Worm (Caenorhabditis elegans): ENCODE data around the gene hda-1.

Gene hda-1

DNA sequence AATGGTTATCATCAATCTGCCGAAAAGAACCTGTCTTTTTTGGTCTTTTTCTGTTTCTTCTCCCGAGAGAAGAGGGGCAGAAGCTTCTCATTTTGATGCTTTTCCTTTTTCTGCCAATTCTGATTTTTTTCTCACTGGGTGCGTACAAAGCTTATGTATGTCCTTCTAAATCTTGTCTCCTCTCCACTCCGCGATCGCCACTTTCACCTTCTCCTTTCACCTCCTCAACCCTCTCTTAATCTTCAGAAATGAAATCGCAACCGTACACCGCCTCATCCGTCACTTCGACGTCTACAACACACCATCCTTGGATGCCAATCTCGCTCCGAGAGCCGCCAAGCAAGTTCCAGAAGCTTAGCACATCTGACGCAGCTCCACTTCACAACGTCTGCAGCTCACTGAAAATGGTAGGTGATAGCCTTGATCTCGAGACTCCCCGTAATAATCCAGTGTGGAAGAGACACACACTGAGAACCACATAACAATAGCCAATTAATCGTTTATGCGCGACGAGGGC is 17.1 kb upstream of the hda-1 start, which contains the start of gene R02D5.1:
Gene R02D5.1 (plus strand): TSS at position 245 of the 517 bp plus-strand sequence.
- no peak for TF ChIP-seq pqm-1 (tag; optimal IDR thresholded peaks at IDR 0.05)
- no peak for TF ChIP-seq fos-1 (tag; optimal IDR thresholded peaks at IDR 0.05)
- no peak for TF ChIP-seq mdl-1 (tag; optimal IDR thresholded peaks at IDR 0.05)
- TF ChIP-seq ztf-11 (tag; optimal IDR thresholded peaks at IDR 0.05): no peak
- no peak for TF ChIP-seq nhr-43 (tag; optimal IDR thresholded peaks at IDR 0.05; ENCODE audit: poor library complexity, severe bottlenecking)
- no peak for TF ChIP-seq lsy-12 (tag; optimal IDR thresholded peaks at IDR 0.05)
- TF ChIP-seq snpc-4 (tag; optimal IDR thresholded peaks at IDR 0.05): no peak
- no peak for TF ChIP-seq daf-12 (tag; optimal IDR thresholded peaks at IDR 0.05)
- TF ChIP-seq elt-2 (tag; optimal IDR thresholded peaks at IDR 0.05): no peak
- no peak for TF ChIP-seq nhr-76 (tag; optimal IDR thresholded peaks at IDR 0.05)
- no peak for TF ChIP-seq nhr-11 (tag; optimal IDR thresholded peaks at IDR 0.05)
- no peak for TF ChIP-seq ztf-4 (tag; optimal IDR thresholded peaks at IDR 0.05)
- no peak for TF ChIP-seq mml-1 (tag; optimal IDR thresholded peaks at IDR 0.05)
- no peak for TF ChIP-seq fkh-2 (tag; optimal IDR thresholded peaks at IDR 0.05)
- TF ChIP-seq ceh-82 (tag; optimal IDR thresholded peaks at IDR 0.05): no peak

DNA sequence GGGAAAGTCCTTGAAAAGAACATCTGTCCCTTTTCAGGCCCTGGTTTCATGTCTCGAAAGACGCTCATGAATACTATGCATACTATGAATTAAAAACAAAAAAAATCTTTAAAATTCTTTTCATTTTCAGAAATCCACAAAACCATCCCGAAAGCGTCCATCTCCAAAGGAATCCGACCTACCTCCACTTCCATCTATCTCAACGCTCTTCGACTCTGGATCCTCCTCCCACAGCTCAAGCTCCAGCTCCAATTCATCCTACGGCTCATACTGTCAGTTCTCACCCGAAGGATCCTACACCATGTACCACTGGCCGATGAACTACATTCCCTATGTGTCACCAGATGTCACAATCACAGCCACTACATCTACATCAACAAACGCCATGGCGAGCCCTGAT is 16.6 kb upstream of the hda-1 start:
- TF ChIP-seq elt-3 (tag; optimal IDR thresholded peaks at IDR 0.05): no peak
- no peak for TF ChIP-seq aly-2 (tag; optimal IDR thresholded peaks at IDR 0.05)
- no peak for TF ChIP-seq sea-2 (GFP tag; optimal IDR thresholded peaks at IDR 0.05)
- TF ChIP-seq ama-1 (optimal IDR thresholded peaks at IDR 0.05): no peak
- no peak for TF ChIP-seq fkh-10 (GFP tag; optimal IDR thresholded peaks at IDR 0.05)
- no peak for TF ChIP-seq ceh-28 (tag; optimal IDR thresholded peaks at IDR 0.05)
- TF ChIP-seq unc-39 (tag; optimal IDR thresholded peaks at IDR 0.05): no peak
- TF ChIP-seq nhr-11 (tag; optimal IDR thresholded peaks at IDR 0.05): no peak
- TF ChIP-seq lin-39 (tag; optimal IDR thresholded peaks at IDR 0.05): no peak

DNA sequence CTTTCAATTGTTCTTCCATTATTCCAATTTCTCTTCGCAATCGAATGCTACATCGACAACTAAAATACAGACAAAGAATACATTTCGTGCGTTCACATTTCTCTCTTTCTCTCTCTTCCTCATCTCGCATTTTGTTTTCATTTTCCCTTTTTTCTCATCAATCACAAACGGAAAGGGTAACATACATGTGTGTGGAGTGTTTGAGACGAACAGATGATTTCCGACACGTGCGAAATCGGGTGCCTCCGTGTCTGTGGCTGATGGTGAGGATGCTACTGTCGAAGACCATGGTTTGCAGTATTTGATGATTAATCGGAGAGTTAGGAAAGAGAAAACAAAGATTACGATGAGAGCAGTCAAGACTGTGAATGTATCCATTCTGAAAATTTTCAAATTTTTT is 14.4 kb upstream of the hda-1 start, which contains the start of gene R02D5.9:
Gene R02D5.9 (minus strand): TSS at position 378 of the 400 bp plus-strand sequence.
- TF ChIP-seq nfya-1 (tag; optimal IDR thresholded peaks at IDR 0.05; ENCODE audit: insufficient read depth) (no peak), ceh-9 (tag; optimal IDR thresholded peaks at IDR 0.05) (no peak), egl-5 (tag; optimal IDR thresholded peaks at IDR 0.05) (no peak), lin-39 (tag; optimal IDR thresholded peaks at IDR 0.05) (peak; percentile 67), mdl-1 (tag; optimal IDR thresholded peaks at IDR 0.05) (peak; percentile 24), daf-12 (tag; optimal IDR thresholded peaks at IDR 0.05) (no peak), nhr-43 (tag; optimal IDR thresholded peaks at IDR 0.05; ENCODE audit: poor library complexity, severe bottlenecking) (peak; percentile 50), elt-2 (tag; optimal IDR thresholded peaks at IDR 0.05) (no peak), eor-1 (tag; optimal IDR thresholded peaks at IDR 0.05) (no peak), elt-3 (tag; optimal IDR thresholded peaks at IDR 0.05) (no peak), lsy-12 (tag; optimal IDR thresholded peaks at IDR 0.05) (no peak), ztf-11 (tag; optimal IDR thresholded peaks at IDR 0.05) (no peak), nhr-67 (tag; optimal IDR thresholded peaks at IDR 0.05) (no peak), R02D3.7 (tag; optimal IDR thresholded peaks at IDR 0.05) (no peak), ceh-16 (tag; optimal IDR thresholded peaks at IDR 0.05) (no peak), pqm-1 (tag; optimal IDR thresholded peaks at IDR 0.05) (no peak), pha-4 (tag; optimal IDR thresholded peaks at IDR 0.05) (no peak), nhr-23 (tag; optimal IDR thresholded peaks at IDR 0.05) (peak; percentile 68), ama-1 (optimal IDR thresholded peaks at IDR 0.05) (no peak), nhr-25 (tag; optimal IDR thresholded peaks at IDR 0.05) (peak; percentile 89), elt-1 (tag; optimal IDR thresholded peaks at IDR 0.05) (peak; percentile 15)

- TF ChIP-seq nhr-28 (tag; optimal IDR thresholded peaks at IDR 0.05) (no peak), eor-1 (tag; optimal IDR thresholded peaks at IDR 0.05) (no peak), nhr-25 (tag; optimal IDR thresholded peaks at IDR 0.05) (no peak), lin-39 (tag; optimal IDR thresholded peaks at IDR 0.05) (no peak), fkh-2 (tag; optimal IDR thresholded peaks at IDR 0.05) (no peak), R02D3.7 (tag; optimal IDR thresholded peaks at IDR 0.05) (no peak), hmg-11 (tag; optimal IDR thresholded peaks at IDR 0.05) (no peak), snpc-4 (tag; optimal IDR thresholded peaks at IDR 0.05) (no peak), nhr-77 (tag; optimal IDR thresholded peaks at IDR 0.05) (no peak), pqm-1 (tag; optimal IDR thresholded peaks at IDR 0.05) (no peak), unc-39 (tag; optimal IDR thresholded peaks at IDR 0.05) (no peak), elt-3 (tag; optimal IDR thresholded peaks at IDR 0.05) (no peak), egl-27 (tag; optimal IDR thresholded peaks at IDR 0.05) (no peak), ZK546.5 (tag; optimal IDR thresholded peaks at IDR 0.05) (no peak)
Observed at ce11 chrV:14518010-14518409, 7.2 kb upstream of the hda-1 start, which contains the start of gene R02D5.6. R02D5.6 (minus strand) TSS chrV:14518110.

All from whole organism, L3 larva.